Worm (Caenorhabditis elegans) whole organism, L4/young adult: Measurements from ENCODE around the gene ugt-34.

Experiments
- W03F9.2 ChIP-seq: fragments of 150-350 bp; optimal IDR thresholded peaks from 2 replicates; lab custom pipeline; 2014; ENCODE audit warnings: missing biosample characterization, missing genetic modification characterization
- dao-5 ChIP-seq: sonication (generic microtip); optimal IDR thresholded peaks from 2 replicates; lab custom pipeline; 2016; ENCODE audit warnings: missing genotype, missing genetic modification characterization, moderate library complexity, missing compliant biosample characterization
- him-1 ChIP-seq: sonication (generic microtip); optimal IDR thresholded peaks from 2 replicates; lab custom pipeline; 2016; ENCODE audit warnings: missing genotype, missing genetic modification reagents, missing genetic modification characterization, missing compliant biosample characterization

- TF ChIP-seq him-1 (tag; lab: Kevin White, UChicago): no peak
- TF ChIP-seq dao-5 (tag; lab: Kevin White, UChicago): no peak
- TF ChIP-seq W03F9.2: no peak
Measured at ce11 chrV:10671618-10672017, 14.8 kb upstream of the ugt-34 start, which contains the start of gene ceh-22.
